Fruit fly (Drosophila melanogaster): Measurements from ENCODE around the gene CG42238.

Gene CG42238

DNA sequence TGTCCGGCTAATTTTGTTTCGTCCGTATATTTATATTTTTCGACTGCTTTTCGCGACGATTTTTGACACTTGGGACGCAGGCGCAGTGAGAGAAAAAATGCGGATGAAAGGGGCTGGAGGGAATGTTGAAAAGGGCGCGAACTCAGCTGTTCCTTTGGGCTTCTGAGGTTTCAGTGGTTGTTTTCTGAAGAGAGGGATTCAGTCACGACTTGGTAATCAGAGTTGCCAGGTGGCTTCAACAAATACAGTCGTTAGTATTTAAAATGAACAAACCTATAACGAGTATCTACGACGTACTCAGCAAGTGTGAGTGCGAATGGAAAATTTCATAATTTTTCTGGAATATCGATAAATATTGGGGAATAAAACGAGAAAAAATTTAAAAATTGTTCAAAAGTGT, 19.5 kb upstream of the CG42238 start, which contains the start of gene CG9265:
TSS of gene CG9265 (minus strand) at position 68 of the 400 bp plus-strand sequence.
- TF ChIP-seq Hr83 (GFP tag; optimal IDR thresholded peaks at IDR 0.05; ENCODE audit: poor library complexity, severe bottlenecking) (peak; percentile 23), rgr (GFP tag; optimal IDR thresholded peaks at IDR 0.05) (peak; percentile 18), woc (GFP tag; optimal IDR thresholded peaks at IDR 0.05) (peak; percentile 9), HLH106 (tag; optimal IDR thresholded peaks at IDR 0.05) (no peak)

DNA sequence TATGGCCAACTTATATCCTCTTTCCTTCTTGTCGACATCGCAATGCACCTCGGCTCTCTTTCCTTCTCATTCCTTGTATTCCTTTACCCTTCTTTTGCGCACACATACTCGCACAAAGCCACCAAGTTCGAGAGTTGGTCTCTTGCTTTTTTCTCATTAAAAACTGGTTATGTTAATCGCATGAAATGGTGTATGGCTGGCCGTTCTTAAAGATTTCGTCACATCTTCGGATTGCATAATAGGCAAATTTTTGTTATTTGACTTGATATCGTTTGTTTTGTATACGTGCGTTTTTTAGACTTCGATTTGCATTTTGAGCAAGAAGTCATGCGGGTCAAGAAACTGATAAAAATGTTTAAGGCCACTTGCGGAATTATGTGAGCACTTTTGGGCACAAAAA, 18.9 kb upstream of the CG42238 start:
- TF ChIP-seq Jra (GFP tag; optimal IDR thresholded peaks at IDR 0.05) (no peak), Vsx2 (GFP tag; optimal IDR thresholded peaks at IDR 0.05; ENCODE audit: partially characterized antibody) (peak; percentile 7)

DNA sequence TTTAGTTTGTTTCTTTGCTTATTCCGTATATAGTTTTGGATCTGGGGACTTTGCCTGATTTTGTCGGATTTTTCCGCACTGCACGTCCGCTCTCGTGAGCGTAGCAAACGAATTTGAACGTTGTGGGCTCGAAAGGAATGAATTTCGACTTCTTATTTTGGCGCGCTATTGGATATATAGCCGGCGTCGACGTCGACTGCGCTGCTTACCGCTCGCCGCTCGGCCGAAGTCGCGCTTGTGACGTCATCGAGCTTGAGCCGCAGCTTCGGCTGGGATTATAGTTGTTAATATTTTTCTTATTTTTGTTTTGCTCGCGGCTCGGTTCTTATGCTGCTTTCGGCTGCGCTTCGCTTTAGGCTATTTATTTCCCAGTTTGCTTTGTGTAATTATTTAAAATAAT, 17.8 kb upstream of the CG42238 start:
- TF ChIP-seq dsf (GFP tag; optimal IDR thresholded peaks at IDR 0.05; ENCODE audit: borderline replicate concordance) (no peak), Hnf4 (GFP tag; optimal IDR thresholded peaks at IDR 0.05) (no peak), Vsx2 (GFP tag; optimal IDR thresholded peaks at IDR 0.05; ENCODE audit: partially characterized antibody) (no peak), sage (GFP tag; optimal IDR thresholded peaks at IDR 0.05) (no peak), dmrt93B (GFP tag; optimal IDR thresholded peaks at IDR 0.05) (no peak), jim (GFP tag; optimal IDR thresholded peaks at IDR 0.05) (no peak), Mio (GFP tag; optimal IDR thresholded peaks at IDR 0.05) (no peak), br (GFP tag; optimal IDR thresholded peaks at IDR 0.05) (no peak), Jra (GFP tag; optimal IDR thresholded peaks at IDR 0.05) (no peak), lola (GFP tag; optimal IDR thresholded peaks at IDR 0.05) (no peak), Abd-B (GFP tag; optimal IDR thresholded peaks at IDR 0.05) (no peak), psq (GFP tag; optimal IDR thresholded peaks at IDR 0.05) (no peak), dl (GFP tag; optimal IDR thresholded peaks at IDR 0.05; ENCODE audit: insufficient read depth in 1 of 2, partially characterized antibody in 2 of 2) (no peak)

DNA sequence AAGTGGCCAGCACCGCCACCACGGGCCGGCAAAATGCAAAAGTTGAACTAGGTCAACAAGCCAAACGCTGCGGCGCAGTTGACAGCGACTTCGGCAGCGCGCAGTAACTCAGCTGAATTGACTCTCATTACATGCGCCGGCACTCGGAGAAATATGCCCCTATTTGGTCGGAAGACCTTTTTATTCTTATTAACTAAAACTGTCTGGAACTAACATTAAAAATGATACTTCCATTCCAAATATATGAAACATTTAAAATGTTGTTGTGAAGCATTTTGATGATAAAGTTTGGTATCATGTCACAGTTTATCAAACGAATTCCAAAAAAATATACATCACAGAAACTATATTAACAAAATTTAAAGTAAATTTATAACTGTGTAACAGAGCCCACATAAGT, 15.2 kb upstream of the CG42238 start:
- no peak for TF ChIP-seq Dfd (GFP tag; optimal IDR thresholded peaks at IDR 0.05)
- TF ChIP-seq jim (GFP tag; optimal IDR thresholded peaks at IDR 0.05): no peak
- no peak for TF ChIP-seq sage (GFP tag; optimal IDR thresholded peaks at IDR 0.05)
- no peak for TF ChIP-seq woc (GFP tag; optimal IDR thresholded peaks at IDR 0.05)
- no peak for TF ChIP-seq Rel (GFP tag; optimal IDR thresholded peaks at IDR 0.05)
- TF ChIP-seq Rel (tag; optimal IDR thresholded peaks at IDR 0.05): no peak
- TF ChIP-seq dmrt93B (GFP tag; optimal IDR thresholded peaks at IDR 0.05): no peak

DNA sequence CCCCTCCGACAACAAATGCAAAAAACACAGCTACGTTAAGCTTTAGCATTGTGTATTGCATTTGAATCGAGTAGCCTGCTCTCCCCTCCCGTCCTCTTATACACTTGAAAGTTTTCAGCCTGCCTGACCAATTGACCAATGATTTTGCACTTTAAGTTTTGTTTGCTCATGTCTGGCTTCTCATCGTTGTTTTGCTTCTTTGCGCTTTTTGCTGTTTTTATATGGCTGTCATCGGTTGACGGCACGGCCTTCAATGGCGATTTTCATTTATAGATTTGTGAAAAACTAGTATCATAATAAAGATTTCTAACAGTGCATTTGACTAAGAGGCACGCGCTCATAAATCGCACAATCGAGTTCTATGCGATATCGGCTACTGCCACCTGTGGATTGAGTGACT, 13.9 kb upstream of the CG42238 start:
- TF ChIP-seq fru (GFP tag; optimal IDR thresholded peaks at IDR 0.05) (no peak), HLH106 (tag; optimal IDR thresholded peaks at IDR 0.05) (no peak), GATAd (GFP tag; optimal IDR thresholded peaks at IDR 0.05) (no peak), tai (GFP tag; optimal IDR thresholded peaks at IDR 0.05) (no peak), h (GFP tag; optimal IDR thresholded peaks at IDR 0.05) (no peak), psq (GFP tag; optimal IDR thresholded peaks at IDR 0.05) (no peak), lola (GFP tag; optimal IDR thresholded peaks at IDR 0.05) (no peak), pan (optimal IDR thresholded peaks at IDR 0.05) (no peak), Vsx2 (GFP tag; optimal IDR thresholded peaks at IDR 0.05; ENCODE audit: partially characterized antibody) (no peak), ey (GFP tag; optimal IDR thresholded peaks at IDR 0.05) (no peak), usp (GFP tag; optimal IDR thresholded peaks at IDR 0.05) (no peak), Dif (GFP tag; optimal IDR thresholded peaks at IDR 0.05; ENCODE audit: partially characterized antibody) (no peak), CG9705 (GFP tag; optimal IDR thresholded peaks at IDR 0.05) (no peak), sv (GFP tag; optimal IDR thresholded peaks at IDR 0.05) (no peak), N (GFP tag; optimal IDR thresholded peaks at IDR 0.05) (no peak), rgr (GFP tag; optimal IDR thresholded peaks at IDR 0.05) (no peak), Abd-B (GFP tag; optimal IDR thresholded peaks at IDR 0.05) (no peak), OdsH (GFP tag; optimal IDR thresholded peaks at IDR 0.05) (no peak), Hr78 (GFP tag; optimal IDR thresholded peaks at IDR 0.05) (no peak), CG32264 (GFP tag; optimal IDR thresholded peaks at IDR 0.05) (no peak)
